Worm (Caenorhabditis elegans) whole organism, L4/young adult: ENCODE measurements around the gene Y53C12A.11.

Experiments
- W03F9.2 ChIP-seq: fragments of 150-350 bp; optimal IDR thresholded peaks from 2 replicates; lab custom pipeline; 2014; ENCODE audit warnings: missing biosample characterization, missing genetic modification characterization
- dao-5 ChIP-seq: sonication (generic microtip); optimal IDR thresholded peaks from 2 replicates; lab custom pipeline; 2016; ENCODE audit warnings: missing genotype, missing genetic modification characterization, moderate library complexity, missing compliant biosample characterization
- him-1 ChIP-seq: sonication (generic microtip); optimal IDR thresholded peaks from 2 replicates; lab custom pipeline; 2016; ENCODE audit warnings: missing genotype, missing genetic modification reagents, missing genetic modification characterization, missing compliant biosample characterization

Gene Y53C12A.11

ce11 chrII:9703601-9704000, 14.9 kb downstream of the Y53C12A.11 start, which contains the start of gene mop-25.2:
Gene mop-25.2, minus strand, starts transcription at chrII:9703701.
- TF ChIP-seq dao-5 (tag; lab: Kevin White, UChicago) (no peak), W03F9.2 (tag; lab: Kevin White, UChicago) (no peak), him-1 (tag; lab: Kevin White, UChicago) (no peak)

- TF ChIP-seq W03F9.2 (tag; lab: Kevin White, UChicago) (no peak), him-1 (tag; lab: Kevin White, UChicago) (no peak), dao-5 (tag; lab: Kevin White, UChicago) (no peak)
These were observed 18.1 kb downstream of the Y53C12A.11 start, which contains the start of the genes Y53C12A.8 and Y53C12A.7 for ce11 chrII:9700363-9700762. Gene Y53C12A.8, minus strand, starts transcription at chrII:9700463. Gene Y53C12A.7, plus strand, starts transcription at chrII:9700543.

- TF ChIP-seq him-1 (tag; lab: Kevin White, UChicago), result no peak
- TF ChIP-seq W03F9.2 (tag; lab: Kevin White, UChicago), result no peak
- TF ChIP-seq dao-5 (tag; lab: Kevin White, UChicago), result no peak
These were observed 22.6 kb downstream of the Y53C12A.11 start for ce11 chrII:9695942-9696341.

- TF ChIP-seq W03F9.2 (tag; lab: Kevin White, UChicago) (no peak), him-1 (tag; lab: Kevin White, UChicago) (no peak), dao-5 (tag; lab: Kevin White, UChicago) (no peak)
These were observed 26.7 kb downstream of the Y53C12A.11 start, which contains the start of gene nlp-11 for ce11 chrII:9691839-9692238. Gene nlp-11, minus strand, starts transcription at chrII:9691939.

- no peak for TF ChIP-seq dao-5 (tag; lab: Kevin White, UChicago)
- no peak for TF ChIP-seq him-1 (tag; lab: Kevin White, UChicago)
- no peak for TF ChIP-seq W03F9.2 (tag; lab: Kevin White, UChicago)
These were observed 28.3 kb downstream of the Y53C12A.11 start for ce11 chrII:9690067-9690632.

ce11 chrII:9686663-9687193, 31.8 kb downstream of the Y53C12A.11 start, which contains the start of gene ZK1320.9:
Gene ZK1320.9, minus strand, starts transcription at chrII:9686713.
- TF ChIP-seq W03F9.2 (tag; lab: Kevin White, UChicago) (no peak), him-1 (tag; lab: Kevin White, UChicago) (no peak), dao-5 (tag; lab: Kevin White, UChicago) (no peak)

ce11 chrII:9684175-9684574, 34.3 kb downstream of the Y53C12A.11 start:
- TF ChIP-seq dao-5 (tag; lab: Kevin White, UChicago), result no peak
- TF ChIP-seq him-1 (tag; lab: Kevin White, UChicago), result no peak
- TF ChIP-seq W03F9.2 (tag; lab: Kevin White, UChicago), result no peak

ce11 chrII:9682044-9682443, 36.5 kb downstream of the Y53C12A.11 start:
- TF ChIP-seq him-1 (tag; lab: Kevin White, UChicago), result no peak
- TF ChIP-seq W03F9.2 (tag; lab: Kevin White, UChicago), result no peak
- no peak for TF ChIP-seq dao-5 (tag; lab: Kevin White, UChicago)

ce11 chrII:9680493-9680892, 38.0 kb downstream of the Y53C12A.11 start, which contains the start of gene ZK1320.13:
Gene ZK1320.13, plus strand, starts transcription at chrII:9680793.
- TF ChIP-seq him-1 (tag; lab: Kevin White, UChicago) (no peak), dao-5 (tag; lab: Kevin White, UChicago) (no peak), W03F9.2 (tag; lab: Kevin White, UChicago) (no peak)

- no peak for TF ChIP-seq him-1 (tag; lab: Kevin White, UChicago)
- no peak for TF ChIP-seq dao-5 (tag; lab: Kevin White, UChicago)
- TF ChIP-seq W03F9.2 (tag; lab: Kevin White, UChicago), result no peak
These were observed 38.7 kb downstream of the Y53C12A.11 start for ce11 chrII:9679842-9680241.

- TF ChIP-seq dao-5 (tag; lab: Kevin White, UChicago) (no peak), him-1 (tag; lab: Kevin White, UChicago) (no peak), W03F9.2 (tag; lab: Kevin White, UChicago) (no peak)
These were observed 41.0 kb downstream of the Y53C12A.11 start for ce11 chrII:9677470-9677869.

- TF ChIP-seq W03F9.2 (tag; lab: Kevin White, UChicago), result no peak
- no peak for TF ChIP-seq dao-5 (tag; lab: Kevin White, UChicago)
- TF ChIP-seq him-1 (tag; lab: Kevin White, UChicago), result no peak
These were observed 43.8 kb downstream of the Y53C12A.11 start, which contains the start of gene arc-1 for ce11 chrII:9674678-9675077. Gene arc-1, plus strand, starts transcription at chrII:9674978.

- TF ChIP-seq dao-5 (tag; lab: Kevin White, UChicago), result no peak
- TF ChIP-seq him-1 (tag; lab: Kevin White, UChicago), result no peak
- no peak for TF ChIP-seq W03F9.2 (tag; lab: Kevin White, UChicago)
These were observed 47.2 kb downstream of the Y53C12A.11 start, which contains the start of gene ZK1320.7 for ce11 chrII:9671308-9671707. Gene ZK1320.7, plus strand, starts transcription at chrII:9671608.
